Worm (Caenorhabditis elegans) whole organism, L1 larva: ENCODE results near the gene K10D2.5.

Source experiments
- C04F5.9 ChIP-seq: sonication (generic microtip); optimal IDR thresholded peaks from 2 replicates; lab custom pipeline; 2016; ENCODE audit warnings: missing genetic modification characterization, missing compliant biosample characterization
- C16A3.4 ChIP-seq: fragments of 150-350 bp; optimal IDR thresholded peaks from 2 replicates; lab custom pipeline; 2014; ENCODE audit warnings: missing biosample characterization, missing genetic modification characterization
- C34B4.2 ChIP-seq: sonication (generic microtip); optimal IDR thresholded peaks from 2 replicates; lab custom pipeline; 2017; ENCODE audit warnings: mild to moderate bottlenecking, missing genetic modification characterization, missing compliant biosample characterization
- blmp-1 ChIP-seq: fragments of 150-350 bp; optimal IDR thresholded peaks from 2 replicates; lab custom pipeline; 2014; ENCODE audit warnings: missing biosample characterization, missing genetic modification characterization
- ceh-8 ChIP-seq: fragments of 200-800 bp; sonication (Bioruptor generic); optimal IDR thresholded peaks from 2 replicates; lab custom pipeline; 2018; ENCODE audit warnings: mild to moderate bottlenecking, missing genetic modification characterization, moderate library complexity, missing compliant biosample characterization
- ceh-82 ChIP-seq, 3 experiments: fragments of 150-350 bp in 1 of 3; sonication (generic microtip) in 2 of 3; optimal IDR thresholded peaks; 2 replicates each; lab custom pipeline; 2014 to 2017; ENCODE audit warnings: missing biosample characterization in 3 of 3, missing genetic modification characterization in 3 of 3
- ceh-88 ChIP-seq: fragments of 200-800 bp; sonication (Bioruptor generic); IDR thresholded peaks from 2 replicates; pipeline ENCODE4 v1.3.6; 2022; ENCODE audit warnings: missing genetic modification characterization, missing compliant biosample characterization
- dpl-1 ChIP-seq, 3 experiments: fragments of 150-350 bp in 2 of 3; sonication (generic microtip) in 1 of 3; optimal IDR thresholded peaks; 2 replicates each; lab custom pipeline; 2014 to 2017; ENCODE audit warnings: missing biosample characterization in 3 of 3, missing genetic modification characterization in 3 of 3, missing genetic modification reagents in 3 of 3
- efl-1 ChIP-seq, 4 experiments: fragments of 150-350 bp; optimal IDR thresholded peaks in 3 of 4; peaks in 1 of 4; 1 replicate in 1 of 4; 2 replicates in 3 of 4; lab custom pipeline; 2014; ENCODE audit warnings: missing biosample characterization in 2 of 4, missing genetic modification characterization in 2 of 4, missing genetic modification reagents in 2 of 4
- efl-3 ChIP-seq: fragments of 200-800 bp; sonication (Bioruptor generic); optimal IDR thresholded peaks from 2 replicates; lab custom pipeline; 2018; ENCODE audit warnings: mild to moderate bottlenecking, missing genetic modification characterization, missing compliant biosample characterization
- egl-27 ChIP-seq, 2 experiments: fragments of 150-350 bp in 1 of 2; sonication (generic microtip); optimal IDR thresholded peaks; 3 replicates each; lab custom pipeline; 2017 to 2018; ENCODE audit warnings: missing biosample characterization in 2 of 2, missing genetic modification characterization in 2 of 2, missing genetic modification reagents in 2 of 2
- elt-2 ChIP-seq: sonication (generic microtip); optimal IDR thresholded peaks from 2 replicates; lab custom pipeline; 2016; ENCODE audit warnings: missing genetic modification characterization, mild to moderate bottlenecking, inconsistent platforms, missing compliant biosample characterization, missing genetic modification reagents
- elt-3 ChIP-seq, 6 experiments: fragments of 150-350 bp in 1 of 6; sonication (generic microtip); optimal IDR thresholded peaks; 2 replicates each; lab custom pipeline; 2017 to 2018; ENCODE audit warnings: missing biosample characterization in 6 of 6, missing genetic modification characterization in 6 of 6, inconsistent platforms in 1 of 6
- fkh-4 ChIP-seq: sonication (generic microtip); optimal IDR thresholded peaks from 2 replicates; lab custom pipeline; 2016; ENCODE audit warnings: missing compliant biosample characterization, missing genetic modification characterization, borderline replicate concordance
- fkh-8 ChIP-seq: sonication (generic microtip); optimal IDR thresholded peaks from 2 replicates; lab custom pipeline; 2016; ENCODE audit warnings: mild to moderate bottlenecking, missing genetic modification characterization, missing compliant biosample characterization
- fos-1 ChIP-seq: fragments of 150-350 bp; optimal IDR thresholded peaks from 2 replicates; lab custom pipeline; 2014; ENCODE audit warnings: missing biosample characterization, missing genetic modification characterization
- hlh-4 ChIP-seq: sonication (generic microtip); optimal IDR thresholded peaks from 2 replicates; lab custom pipeline; 2016; ENCODE audit warnings: mild to moderate bottlenecking, missing genetic modification characterization, missing compliant biosample characterization
- irx-1 ChIP-seq: sonication (generic microtip); optimal IDR thresholded peaks from 2 replicates; lab custom pipeline; 2016; ENCODE audit warnings: missing genetic modification characterization, missing compliant biosample characterization
- isw-1 ChIP-seq: fragments of 200-800 bp; sonication (Bioruptor generic); IDR thresholded peaks from 2 replicates; pipeline ENCODE4 v1.3.6; 2022; ENCODE audit warnings: missing genetic modification characterization, missing compliant biosample characterization
- jun-1 ChIP-seq: fragments of 150-350 bp; optimal IDR thresholded peaks from 2 replicates; lab custom pipeline; 2014; ENCODE audit warnings: missing biosample characterization, missing genetic modification reagents, missing genetic modification characterization
- lin-13 ChIP-seq: fragments of 150-350 bp; optimal IDR thresholded peaks from 2 replicates; lab custom pipeline; 2014; ENCODE audit warnings: missing biosample characterization, missing genetic modification reagents, missing genetic modification characterization
- lin-14 ChIP-seq: fragments of 200-800 bp; sonication (Bioruptor generic); optimal IDR thresholded peaks from 2 replicates; lab custom pipeline; 2018; ENCODE audit warnings: mild to moderate bottlenecking, missing genetic modification characterization, moderate library complexity, missing compliant biosample characterization
- lin-35 ChIP-seq, 2 experiments: fragments of 150-350 bp; optimal IDR thresholded peaks; 2 replicates each; lab custom pipeline; 2014; ENCODE audit warnings: missing biosample characterization in 2 of 2, missing genetic modification characterization in 2 of 2, missing genetic modification reagents in 2 of 2
- lir-3 ChIP-seq: sonication (generic microtip); optimal IDR thresholded peaks from 2 replicates; lab custom pipeline; 2016; ENCODE audit warnings: mild to moderate bottlenecking, missing genetic modification characterization, moderate library complexity, missing compliant biosample characterization; ENCODE audit not compliant: poor library complexity
- lsy-2 ChIP-seq, 2 experiments: fragments of 150-350 bp; optimal IDR thresholded peaks; 2 replicates each; lab custom pipeline; 2014; ENCODE audit warnings: missing biosample characterization in 2 of 2, missing genetic modification characterization in 2 of 2
- mab-9 ChIP-seq: fragments of 200-800 bp; sonication (Bioruptor generic); IDR thresholded peaks from 2 replicates; pipeline ENCODE4 v1.3.6; 2022; ENCODE audit warnings: missing genetic modification reagents, missing genetic modification characterization, missing compliant biosample characterization
- mdl-1 ChIP-seq, 2 experiments: fragments of 150-350 bp; optimal IDR thresholded peaks; 2 replicates each; lab custom pipeline; 2014 to 2017; ENCODE audit warnings: missing biosample characterization in 2 of 2, missing genetic modification characterization in 2 of 2, inconsistent platforms in 1 of 2
- mep-1 ChIP-seq: fragments of 150-350 bp; optimal IDR thresholded peaks from 2 replicates; lab custom pipeline; 2014; ENCODE audit warnings: missing biosample characterization, missing genetic modification characterization
- nhr-11 ChIP-seq: fragments of 150-350 bp; optimal IDR thresholded peaks from 2 replicates; lab custom pipeline; 2014; ENCODE audit warnings: missing biosample characterization, missing genetic modification characterization
- nhr-12 ChIP-seq: sonication (generic microtip); optimal IDR thresholded peaks from 2 replicates; lab custom pipeline; 2017; ENCODE audit warnings: missing biosample characterization, missing genetic modification characterization
- nhr-19 ChIP-seq: fragments of 200-800 bp; sonication (Bioruptor generic); conservative IDR thresholded peaks from 2 replicates; pipeline ENCODE4 v1.3.6; 2022; ENCODE audit warnings: missing genetic modification characterization, missing compliant biosample characterization
- nhr-20 ChIP-seq: sonication (generic microtip); optimal IDR thresholded peaks from 2 replicates; lab custom pipeline; 2016; ENCODE audit warnings: mild to moderate bottlenecking, missing genetic modification characterization, missing compliant biosample characterization
- nhr-47 ChIP-seq: sonication (generic microtip); optimal IDR thresholded peaks from 2 replicates; lab custom pipeline; 2016; ENCODE audit warnings: mild to moderate bottlenecking, missing genetic modification characterization, moderate library complexity, missing compliant biosample characterization
- nhr-71 ChIP-seq: sonication (generic microtip); optimal IDR thresholded peaks from 2 replicates; lab custom pipeline; 2016; ENCODE audit warnings: mild to moderate bottlenecking, missing genetic modification characterization, moderate library complexity, missing compliant biosample characterization
- nhr-77 ChIP-seq: fragments of 150-350 bp; optimal IDR thresholded peaks from 2 replicates; lab custom pipeline; 2014; ENCODE audit warnings: missing biosample characterization, missing genetic modification characterization
- nhr-85 ChIP-seq: sonication (generic microtip); peaks from one replicate; lab custom pipeline; 2016; ENCODE audit warnings: missing genetic modification characterization, inconsistent platforms, missing compliant biosample characterization
- nhr-90 ChIP-seq: sonication (generic microtip); optimal IDR thresholded peaks from 2 replicates; lab custom pipeline; 2016; ENCODE audit warnings: mild to moderate bottlenecking, missing genetic modification characterization, missing compliant biosample characterization; ENCODE audit not compliant: poor library complexity
- pag-3 ChIP-seq: sonication (generic microtip); optimal IDR thresholded peaks from 2 replicates; lab custom pipeline; 2017; ENCODE audit warnings: missing genetic modification characterization, mild to moderate bottlenecking, missing compliant biosample characterization, antibody characterized with exemption, borderline replicate concordance; ENCODE audit not compliant: insufficient read depth
- pax-3 ChIP-seq: fragments of 200-800 bp; sonication (Bioruptor generic); optimal IDR thresholded peaks from 2 replicates; lab custom pipeline; 2018; ENCODE audit warnings: mild to moderate bottlenecking, missing genetic modification characterization, moderate library complexity, missing compliant biosample characterization
- pqm-1 ChIP-seq: sonication (generic microtip); optimal IDR thresholded peaks from 3 replicates; lab custom pipeline; 2017; ENCODE audit warnings: missing biosample characterization, missing genetic modification characterization
- rnt-1 ChIP-seq: sonication (generic microtip); optimal IDR thresholded peaks from 2 replicates; lab custom pipeline; 2016; ENCODE audit warnings: mild to moderate bottlenecking, missing genetic modification characterization, moderate library complexity, missing compliant biosample characterization
- snu-23 ChIP-seq: sonication (generic microtip); optimal IDR thresholded peaks from 2 replicates; lab custom pipeline; 2016; ENCODE audit warnings: missing genetic modification characterization, missing compliant biosample characterization
- swsn-7 ChIP-seq: sonication (generic microtip); optimal IDR thresholded peaks from 2 replicates; lab custom pipeline; 2016; ENCODE audit warnings: missing genetic modification characterization, missing compliant biosample characterization
- tbx-2 ChIP-seq: sonication (generic microtip); optimal IDR thresholded peaks from 2 replicates; lab custom pipeline; 2016; ENCODE audit warnings: missing genetic modification characterization, missing compliant biosample characterization
- unc-30 ChIP-seq: sonication (generic microtip); optimal IDR thresholded peaks from 2 replicates; lab custom pipeline; 2017; ENCODE audit warnings: missing biosample characterization, missing genetic modification characterization
- unc-62 ChIP-seq: fragments of 150-350 bp; optimal IDR thresholded peaks from 2 replicates; lab custom pipeline; 2014; ENCODE audit warnings: missing biosample characterization, missing genetic modification reagents, missing genetic modification characterization
- zag-1 ChIP-seq: fragments of 150-350 bp; optimal IDR thresholded peaks from 2 replicates; lab custom pipeline; 2014; ENCODE audit warnings: missing biosample characterization, missing genetic modification characterization
- ztf-11 ChIP-seq, 2 experiments: sonication (generic microtip); optimal IDR thresholded peaks; 2 replicates each; lab custom pipeline; 2016 to 2017; ENCODE audit warnings: missing genetic modification characterization in 2 of 2, missing biosample characterization in 1 of 2, missing compliant biosample characterization in 1 of 2

Gene K10D2.5

ce11 chrIII:5202641-5203040 lies 30.1 kb downstream of the K10D2.5 start:
- TF ChIP-seq snu-23 (GFP tag; lab: Kevin White, UChicago) (peak; percentile 85), nhr-77 (tag; lab: Kevin White, UChicago) (peak; percentile 76), nhr-90 (peak; percentile 67), egl-27 (tag; optimal IDR thresholded peaks at IDR 0.05; lab: Kevin White, UChicago) (no peak), irx-1 (tag; lab: Kevin White, UChicago) (no peak), pax-3 (no peak), C04F5.9 (no peak), ceh-88 (no peak), lir-3 (tag; lab: Kevin White, UChicago) (peak; percentile 40), C16A3.4 (tag; lab: Kevin White, UChicago) (peak; percentile 43), nhr-11 (peak; percentile 18), ceh-8 (no peak), isw-1 (GFP tag; lab: Robert Waterston, UW) (no peak), elt-3 (tag; optimal IDR thresholded peaks at IDR 0.05; lab: Kevin White, UChicago) (peak in 5 of 6 experiments; percentile 38 to 81 (median 54)), lin-35 (GFP tag; optimal IDR thresholded peaks at IDR 0.05; lab: Kevin White, UChicago) (peak; percentile 45 to 71), tbx-2 (tag; lab: Kevin White, UChicago) (peak; percentile 51), fkh-4 (tag; lab: Kevin White, UChicago) (no peak), nhr-12 (tag; lab: Kevin White, UChicago) (no peak), unc-62 (no peak), mab-9 (GFP tag; lab: Robert Waterston, UW) (no peak), blmp-1 (tag; lab: Kevin White, UChicago) (peak; percentile 40), lin-13 (GFP tag; lab: Kevin White, UChicago) (peak; percentile 12), lin-14 (GFP tag; lab: Kevin White, UChicago) (peak; percentile 88), fos-1 (peak; percentile 28), rnt-1 (peak; percentile 40), C34B4.2 (no peak), mdl-1 (tag; optimal IDR thresholded peaks at IDR 0.05; lab: Kevin White, UChicago) (peak in 1 of 2 experiments; percentile 3), elt-2 (tag; lab: Kevin White, UChicago) (peak; percentile 71), swsn-7 (tag; lab: Kevin White, UChicago) (peak; percentile 39), jun-1 (tag; lab: Kevin White, UChicago) (peak; percentile 46), nhr-19 (GFP tag; lab: Robert Waterston, UW) (peak; percentile 60), mep-1 (tag; lab: Kevin White, UChicago) (peak; percentile 72), lsy-2 (tag; optimal IDR thresholded peaks at IDR 0.05; lab: Kevin White, UChicago) (peak; percentile 49 to 74), fkh-8 (tag; lab: Kevin White, UChicago) (peak; percentile 8), ztf-11 (tag; optimal IDR thresholded peaks at IDR 0.05; lab: Kevin White, UChicago) (no peak), nhr-71 (tag; lab: Kevin White, UChicago) (peak; percentile 80), ceh-82 (tag; optimal IDR thresholded peaks at IDR 0.05; lab: Kevin White, UChicago) (peak in 1 of 3 experiments; percentile 20), nhr-20 (tag; lab: Kevin White, UChicago) (peak; percentile 87), pag-3 (tag; lab: Kevin White, UChicago) (no peak), dpl-1 (GFP tag; optimal IDR thresholded peaks at IDR 0.05; lab: Kevin White, UChicago) (peak in 2 of 3 experiments; percentile 10 to 34), nhr-47 (tag; lab: Kevin White, UChicago) (peak; percentile 46), unc-30 (tag; lab: Kevin White, UChicago) (no peak), efl-1 (optimal IDR thresholded peaks at IDR 0.05; lab: Kevin White, UChicago) (peak; percentile 53 to 59), efl-1 (GFP tag; optimal IDR thresholded peaks at IDR 0.05 in 1 of 2; lab: Kevin White, UChicago) (peak in 1 of 2 experiments; percentile 24), pqm-1 (tag; lab: Kevin White, UChicago) (no peak), efl-3 (GFP tag; lab: Kevin White, UChicago) (no peak), zag-1 (tag; lab: Kevin White, UChicago) (no peak), hlh-4 (no peak), nhr-85 (tag; lab: Kevin White, UChicago) (peak; percentile 89)
